Fruit fly (Drosophila melanogaster) Kc167 (cell line): Measurements from ENCODE around the gene DZIP1.

Experiments
- Myc ChIP-seq: fragments of >200 bp; optimal IDR thresholded peaks from 2 replicates; lab custom pipeline; 2017; ENCODE audit warnings: missing external identifiers
- Sin3A ChIP-seq: fragments of >200 bp; optimal IDR thresholded peaks from 2 replicates; lab custom pipeline; 2018; ENCODE audit warnings: missing external identifiers
- h ChIP-seq: fragments of >200 bp; optimal IDR thresholded peaks from 3 replicates; lab custom pipeline; 2018; ENCODE audit warnings: missing external identifiers
- insv ChIP-seq: fragments of >200 bp; optimal IDR thresholded peaks from 3 replicates; lab custom pipeline; 2018; ENCODE audit warnings: missing external identifiers
- psq ChIP-seq: fragments of >200 bp; optimal IDR thresholded peaks from 2 replicates; lab custom pipeline; 2017; ENCODE audit warnings: missing external identifiers
- ttk ChIP-seq: sonication (Bioruptor generic); optimal IDR thresholded peaks from 2 replicates; lab custom pipeline; 2017; ENCODE audit warnings: missing external identifiers

DZIP1 gene

DNA sequence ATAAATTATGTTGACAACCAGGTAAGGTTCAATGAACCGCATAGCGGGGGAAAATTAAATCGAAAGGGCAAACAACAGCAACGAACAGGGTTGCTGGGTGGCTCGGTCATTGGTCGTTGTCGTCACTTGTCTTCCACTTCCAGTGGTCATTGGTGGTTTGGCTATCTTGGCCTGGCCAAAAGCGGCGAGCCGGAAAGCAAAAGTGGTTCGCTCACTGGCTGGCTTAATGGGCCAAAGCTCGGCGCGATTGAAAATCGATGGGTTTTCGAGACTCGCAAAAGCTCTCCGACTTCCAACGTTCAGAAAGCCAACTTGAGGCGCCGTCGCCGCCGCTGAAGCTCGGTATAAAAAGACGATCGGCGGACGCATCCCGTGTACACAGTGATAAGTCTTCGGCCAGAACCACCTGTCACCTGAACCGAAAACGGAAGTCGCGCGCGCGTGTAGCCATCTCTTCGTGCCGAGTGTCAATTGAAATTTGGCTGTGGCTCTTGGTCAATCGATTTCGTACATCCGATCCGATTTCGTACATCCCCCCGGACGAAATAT is 9.4 kb downstream of the DZIP1 start, which contains the start of gene Jhbp12:
Gene Jhbp12, plus strand, starts transcription at position 369 of the 549 bp plus-strand sequence.
- no peak for TF ChIP-seq ttk
- TF ChIP-seq h (lab: Kevin White, UChicago) = no peak
- TF ChIP-seq insv (lab: Kevin White, UChicago) = no peak
- no peak for TF ChIP-seq Sin3A (lab: Kevin White, UChicago)
- no peak for TF ChIP-seq Myc (lab: Kevin White, UChicago)
- TF ChIP-seq psq (lab: Kevin White, UChicago) = no peak

DNA sequence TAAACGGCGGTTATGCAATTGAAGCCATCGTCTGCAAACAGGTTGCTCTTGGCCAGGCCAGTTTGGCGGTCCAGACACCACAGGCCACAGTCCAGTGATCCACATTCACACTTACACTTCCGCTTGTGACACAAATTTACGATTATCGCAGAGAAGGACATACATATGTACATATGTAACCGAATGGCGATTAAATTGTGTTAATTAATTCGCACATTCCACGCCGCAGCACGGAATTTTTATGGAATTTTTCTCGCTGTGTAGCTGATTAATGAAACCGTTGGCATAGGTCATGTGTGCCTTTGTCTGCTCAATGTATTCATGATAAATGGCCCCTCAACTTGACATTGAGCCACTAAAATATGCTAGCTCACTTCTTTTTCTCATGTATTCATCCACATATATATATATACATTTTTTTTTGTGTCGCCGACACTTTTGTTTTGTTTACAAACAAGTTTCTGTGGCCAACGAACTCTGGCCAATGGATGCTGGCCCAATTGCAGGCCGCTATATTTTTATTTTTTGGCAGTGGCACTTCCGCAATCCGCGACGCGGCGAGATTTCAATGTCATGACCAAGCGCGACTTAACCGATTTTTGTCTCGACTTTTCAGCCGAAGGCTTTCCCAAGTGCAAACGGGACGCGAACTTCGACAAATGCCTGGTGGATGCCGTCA is 11.0 kb downstream of the DZIP1 start:
- TF ChIP-seq ttk (no peak), h (lab: Kevin White, UChicago) (no peak), Sin3A (lab: Kevin White, UChicago) (no peak), psq (lab: Kevin White, UChicago) (no peak), insv (lab: Kevin White, UChicago) (no peak)

DNA sequence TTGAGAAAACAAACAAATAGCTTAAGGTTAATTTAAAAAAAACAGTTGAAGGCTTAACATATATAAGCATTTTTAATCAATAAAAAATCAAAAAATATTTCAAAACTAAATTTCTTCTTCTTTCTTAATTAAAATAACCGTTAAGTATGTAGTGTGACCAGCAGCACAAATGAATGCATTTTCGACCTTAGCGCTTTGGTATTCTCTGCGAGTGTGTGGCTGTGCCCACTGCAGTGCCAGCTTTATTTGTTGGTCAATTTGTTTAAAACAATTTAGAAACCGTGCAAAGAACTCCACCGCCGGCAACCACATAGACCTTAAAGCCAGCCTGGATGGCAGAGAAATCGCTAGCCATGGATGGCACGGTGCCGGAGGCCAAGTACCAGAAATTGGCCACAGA is 12.8 kb downstream of the DZIP1 start, which contains the start of gene CG6607:
Gene CG6607, plus strand, starts transcription at position 203 of the 400 bp plus-strand sequence.
- TF ChIP-seq Sin3A (lab: Kevin White, UChicago) (no peak), ttk (no peak), h (lab: Kevin White, UChicago) (no peak), insv (lab: Kevin White, UChicago) (no peak), psq (lab: Kevin White, UChicago) (no peak), Myc (lab: Kevin White, UChicago) (no peak)

DNA sequence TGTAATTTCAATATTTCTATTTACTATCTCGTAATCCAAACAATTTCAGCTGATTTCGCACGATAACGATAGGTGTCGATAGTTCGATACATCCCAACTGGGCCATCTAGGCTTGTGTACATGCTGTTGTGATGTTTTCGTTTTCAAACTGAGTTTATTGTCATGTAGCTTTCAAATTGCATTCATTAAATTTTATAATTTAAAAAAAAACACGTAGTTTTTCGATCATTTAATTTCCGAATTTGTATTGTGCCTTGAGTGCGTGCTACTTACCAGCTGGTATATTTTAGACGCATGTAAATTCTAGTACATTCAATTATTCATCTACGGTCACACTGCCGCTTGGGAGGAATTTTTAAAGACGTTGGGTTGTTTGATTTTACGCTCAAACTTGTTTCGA is 15.2 kb downstream of the DZIP1 start, which contains the start of the genes CG13623 and ana1:
Gene CG13623, minus strand, starts transcription at position 231 of the 400 bp plus-strand sequence.
Gene ana1, plus strand, starts transcription at position 249 of the 400 bp plus-strand sequence.
- TF ChIP-seq Sin3A (lab: Kevin White, UChicago) (no peak), h (lab: Kevin White, UChicago) (no peak), Myc (lab: Kevin White, UChicago) (no peak), insv (lab: Kevin White, UChicago) (no peak), psq (lab: Kevin White, UChicago) (no peak), ttk (no peak)

DNA sequence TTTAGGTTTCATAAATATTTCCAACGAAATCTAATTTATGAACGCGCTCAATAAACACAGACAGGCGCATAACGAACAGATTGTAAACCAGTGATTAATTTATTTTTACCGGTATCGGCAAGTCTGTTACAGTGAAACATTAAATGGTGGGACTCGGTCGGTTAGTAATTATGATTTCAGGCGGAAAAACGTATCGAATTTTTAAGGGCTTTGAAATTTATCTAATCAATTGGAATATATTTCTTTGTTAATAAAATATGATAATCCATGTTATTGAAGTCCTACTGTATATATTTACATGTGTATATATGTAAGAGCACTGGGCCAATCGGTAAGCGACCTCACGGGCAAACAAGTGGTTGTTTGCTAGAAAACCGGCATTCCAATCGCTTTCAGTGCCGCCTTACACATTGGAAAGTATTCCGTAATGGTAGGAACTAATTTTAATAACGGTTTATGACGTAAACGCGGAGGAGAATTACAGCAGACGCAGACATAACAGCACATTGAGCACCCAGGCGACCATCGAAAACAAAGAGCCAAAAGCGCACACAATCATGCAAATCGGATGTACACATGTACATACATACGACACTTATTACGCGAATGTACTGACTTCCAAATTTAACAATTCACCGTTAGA is 28.1 kb downstream of the DZIP1 start:
- TF ChIP-seq ttk (no peak), Myc (lab: Kevin White, UChicago) (no peak), psq (lab: Kevin White, UChicago) (no peak), h (lab: Kevin White, UChicago) (no peak), Sin3A (lab: Kevin White, UChicago) (no peak), insv (lab: Kevin White, UChicago) (no peak)

DNA sequence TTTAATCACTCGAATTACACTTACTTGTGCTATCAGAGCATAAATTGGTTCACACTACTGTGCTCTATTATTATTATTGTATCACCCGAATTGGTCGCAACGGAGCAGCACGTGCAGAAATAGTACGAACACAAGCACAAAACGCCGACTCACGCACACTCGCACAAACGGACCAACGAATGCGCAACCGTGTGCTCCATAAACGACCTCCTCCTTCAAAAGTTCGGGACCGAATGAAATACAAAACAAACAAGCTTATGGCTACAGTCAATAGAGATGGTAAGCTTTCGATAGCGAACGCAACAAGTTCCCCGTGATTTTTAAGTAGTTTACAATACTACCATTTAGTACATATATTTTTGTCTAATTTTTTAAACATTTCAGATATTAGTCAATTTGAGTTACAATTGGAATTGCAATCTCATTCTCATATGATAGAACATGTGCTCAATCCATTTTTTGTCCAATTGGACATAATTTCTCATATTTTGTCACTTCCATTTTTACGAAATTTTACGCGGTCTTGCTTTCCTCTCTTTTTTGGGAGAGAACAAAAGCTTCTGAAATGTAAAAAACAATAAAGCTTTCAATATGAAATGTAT is 28.7 kb downstream of the DZIP1 start, which contains the start of gene Cftr:
Gene Cftr, minus strand, starts transcription at position 239 of the 602 bp plus-strand sequence.
- TF ChIP-seq ttk = no peak
- TF ChIP-seq psq (lab: Kevin White, UChicago) = no peak
- TF ChIP-seq h (lab: Kevin White, UChicago) = no peak
- no peak for TF ChIP-seq insv (lab: Kevin White, UChicago)
- TF ChIP-seq Sin3A (lab: Kevin White, UChicago) = no peak
- no peak for TF ChIP-seq Myc (lab: Kevin White, UChicago)

DNA sequence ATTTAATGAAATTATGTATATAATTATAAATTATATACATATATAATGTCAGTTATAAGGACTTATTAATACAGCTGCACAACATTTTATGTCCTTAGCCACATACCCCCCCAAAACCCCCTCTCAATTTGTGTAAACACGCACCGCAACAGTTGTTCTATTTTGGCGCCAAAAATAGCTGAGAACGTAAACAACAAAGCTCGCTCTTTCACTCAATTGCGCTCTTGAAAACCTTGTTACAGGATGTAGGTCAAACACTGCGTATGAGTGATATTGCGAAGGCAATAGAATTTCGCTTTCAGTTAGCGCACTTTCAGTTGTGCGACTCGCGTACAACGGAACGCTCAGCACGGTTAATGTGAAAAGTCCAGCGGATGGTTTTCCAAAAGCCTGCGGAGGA is 29.3 kb downstream of the DZIP1 start, which contains the start of gene Esyt2:
Gene Esyt2, plus strand, starts transcription at position 332 of the 400 bp plus-strand sequence.
- TF ChIP-seq Myc (lab: Kevin White, UChicago) (no peak), h (lab: Kevin White, UChicago) (no peak), insv (lab: Kevin White, UChicago) (no peak), Sin3A (lab: Kevin White, UChicago) (no peak), psq (lab: Kevin White, UChicago) (no peak), ttk (no peak)

DNA sequence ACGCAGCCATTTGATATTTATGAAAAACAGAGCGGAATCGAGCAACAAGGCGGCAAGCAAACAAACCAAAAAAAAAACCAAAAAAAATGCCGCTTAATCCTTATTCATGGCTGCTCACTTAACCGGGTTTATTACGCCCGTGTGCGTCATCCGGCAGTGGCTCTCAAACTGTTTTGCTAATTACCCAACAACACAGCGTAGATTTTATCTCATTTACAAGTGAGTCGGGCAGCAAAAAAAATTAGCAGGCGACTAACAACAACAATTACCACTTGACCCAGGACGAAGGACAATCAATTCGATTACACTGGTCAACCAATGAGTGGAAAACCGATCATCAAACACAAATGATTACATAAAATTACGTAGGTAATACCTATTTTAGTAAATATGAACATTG is 33.1 kb downstream of the DZIP1 start:
- TF ChIP-seq insv (lab: Kevin White, UChicago) (no peak), Sin3A (lab: Kevin White, UChicago) (no peak), Myc (lab: Kevin White, UChicago) (no peak), psq (lab: Kevin White, UChicago) (no peak), h (lab: Kevin White, UChicago) (no peak), ttk (no peak)

DNA sequence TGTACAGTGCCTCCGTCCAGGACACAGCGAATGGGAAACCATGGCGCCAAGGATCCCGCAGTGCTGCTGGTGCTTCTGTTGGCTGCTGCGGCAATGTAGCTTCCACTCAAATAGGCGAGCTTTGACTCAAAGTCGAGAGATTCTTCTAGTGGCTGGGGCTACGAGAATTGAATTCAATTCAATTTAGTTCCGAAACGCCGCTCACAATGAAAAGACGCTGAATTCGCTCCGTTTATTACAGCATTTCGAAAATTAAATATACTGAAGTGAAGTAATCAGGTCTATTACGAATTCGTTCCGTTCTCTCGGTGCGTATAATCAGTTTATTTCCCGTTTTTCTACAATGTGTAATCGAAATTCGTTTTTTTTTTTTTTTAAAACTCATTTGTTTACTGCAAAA is 33.8 kb downstream of the DZIP1 start:
- no peak for TF ChIP-seq insv (lab: Kevin White, UChicago)
- no peak for TF ChIP-seq Sin3A (lab: Kevin White, UChicago)
- TF ChIP-seq psq (lab: Kevin White, UChicago) = no peak
- TF ChIP-seq ttk = no peak
- TF ChIP-seq Myc (lab: Kevin White, UChicago) = no peak
- TF ChIP-seq h (lab: Kevin White, UChicago) = no peak

DNA sequence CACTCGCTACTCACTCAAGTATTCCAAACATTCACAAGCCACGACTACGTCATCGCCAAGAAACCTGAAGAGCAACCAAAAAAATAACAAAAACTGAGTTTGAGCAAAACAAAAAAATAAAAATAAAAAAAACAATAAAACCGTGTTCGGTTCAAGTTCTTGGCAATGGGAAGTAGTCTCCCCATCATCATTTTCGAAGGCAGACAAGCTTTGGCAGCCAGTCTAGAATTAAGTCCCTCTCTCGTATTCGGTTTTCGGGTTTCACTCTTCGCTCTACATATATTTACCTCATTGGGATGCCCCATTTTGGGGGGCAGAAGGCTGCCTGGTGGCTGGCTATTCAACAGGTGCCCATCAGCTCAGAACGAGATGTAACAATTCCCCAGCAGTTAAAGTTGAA is 34.8 kb downstream of the DZIP1 start:
- TF ChIP-seq psq (lab: Kevin White, UChicago) = no peak
- TF ChIP-seq insv (lab: Kevin White, UChicago) = no peak
- TF ChIP-seq Sin3A (lab: Kevin White, UChicago) = no peak
- no peak for TF ChIP-seq h (lab: Kevin White, UChicago)
- TF ChIP-seq ttk = no peak
- no peak for TF ChIP-seq Myc (lab: Kevin White, UChicago)
